Worm (Caenorhabditis elegans) whole organism, L1 larva: Measurements from ENCODE around the gene R160.6.

Source experiments
- C34B4.2 ChIP-seq: sonication (generic microtip); optimal IDR thresholded peaks from 2 replicates; lab custom pipeline; 2017; ENCODE audit warnings: mild to moderate bottlenecking, missing genetic modification characterization, missing compliant biosample characterization
- F16B12.6 ChIP-seq: fragments of 150-350 bp; optimal IDR thresholded peaks from 2 replicates; lab custom pipeline; 2014; ENCODE audit warnings: missing biosample characterization, missing genetic modification characterization
- Y116A8C.19 ChIP-seq: sonication (generic microtip); optimal IDR thresholded peaks from 2 replicates; lab custom pipeline; 2016; ENCODE audit warnings: missing compliant biosample characterization, missing genetic modification characterization, borderline replicate concordance
- alr-1 ChIP-seq: fragments of 200-800 bp; sonication (Bioruptor generic); optimal IDR thresholded peaks from 2 replicates; lab custom pipeline; 2018; ENCODE audit warnings: borderline replicate concordance, mild to moderate bottlenecking, missing genetic modification characterization, missing compliant biosample characterization
- aly-2 ChIP-seq: fragments of 150-350 bp; optimal IDR thresholded peaks from 2 replicates; lab custom pipeline; 2014; ENCODE audit warnings: missing biosample characterization, missing genetic modification characterization
- blmp-1 ChIP-seq: fragments of 150-350 bp; optimal IDR thresholded peaks from 2 replicates; lab custom pipeline; 2014; ENCODE audit warnings: missing biosample characterization, missing genetic modification characterization
- ceh-63 ChIP-seq: fragments of 200-800 bp; sonication (Bioruptor generic); optimal IDR thresholded peaks from 2 replicates; lab custom pipeline; 2018; ENCODE audit warnings: mild to moderate bottlenecking, missing genetic modification characterization, missing compliant biosample characterization
- ceh-8 ChIP-seq: fragments of 200-800 bp; sonication (Bioruptor generic); optimal IDR thresholded peaks from 2 replicates; lab custom pipeline; 2018; ENCODE audit warnings: mild to moderate bottlenecking, missing genetic modification characterization, moderate library complexity, missing compliant biosample characterization
- ceh-82 ChIP-seq, 3 experiments: fragments of 150-350 bp in 1 of 3; sonication (generic microtip) in 2 of 3; optimal IDR thresholded peaks; 2 replicates each; lab custom pipeline; 2014 to 2017; ENCODE audit warnings: missing biosample characterization in 3 of 3, missing genetic modification characterization in 3 of 3
- ceh-88 ChIP-seq: fragments of 200-800 bp; sonication (Bioruptor generic); IDR thresholded peaks from 2 replicates; pipeline ENCODE4 v1.3.6; 2022; ENCODE audit warnings: missing genetic modification characterization, missing compliant biosample characterization
- ces-1 ChIP-seq: fragments of 150-350 bp; optimal IDR thresholded peaks from 2 replicates; lab custom pipeline; 2014; ENCODE audit warnings: missing biosample characterization, missing genetic modification reagents, missing genetic modification characterization
- efl-3 ChIP-seq: fragments of 200-800 bp; sonication (Bioruptor generic); optimal IDR thresholded peaks from 2 replicates; lab custom pipeline; 2018; ENCODE audit warnings: mild to moderate bottlenecking, missing genetic modification characterization, missing compliant biosample characterization
- egl-13 ChIP-seq: sonication (generic microtip); optimal IDR thresholded peaks from 2 replicates; lab custom pipeline; 2016; ENCODE audit warnings: missing genotype, missing genetic modification reagents, missing genetic modification characterization, missing compliant biosample characterization
- fos-1 ChIP-seq: fragments of 150-350 bp; optimal IDR thresholded peaks from 2 replicates; lab custom pipeline; 2014; ENCODE audit warnings: missing biosample characterization, missing genetic modification characterization
- grh-1 ChIP-seq: fragments of 200-800 bp; sonication (Bioruptor generic); IDR thresholded peaks from 2 replicates; pipeline ENCODE4 v1.3.6; 2022; ENCODE audit warnings: missing genetic modification reagents, missing genetic modification characterization, missing compliant biosample characterization
- hlh-17 ChIP-seq: fragments of 200-800 bp; sonication (Bioruptor generic); optimal IDR thresholded peaks from 2 replicates; lab custom pipeline; 2018; ENCODE audit warnings: missing genetic modification characterization, mild to moderate bottlenecking, missing compliant biosample characterization, moderate library complexity, borderline replicate concordance
- hpl-2 ChIP-seq: fragments of 150-350 bp; optimal IDR thresholded peaks from 2 replicates; lab custom pipeline; 2014; ENCODE audit warnings: missing biosample characterization, missing genetic modification reagents, missing genetic modification characterization
- irx-1 ChIP-seq: sonication (generic microtip); optimal IDR thresholded peaks from 2 replicates; lab custom pipeline; 2016; ENCODE audit warnings: missing genetic modification characterization, missing compliant biosample characterization
- isw-1 ChIP-seq: fragments of 200-800 bp; sonication (Bioruptor generic); IDR thresholded peaks from 2 replicates; pipeline ENCODE4 v1.3.6; 2022; ENCODE audit warnings: missing genetic modification characterization, missing compliant biosample characterization
- jun-1 ChIP-seq: fragments of 150-350 bp; optimal IDR thresholded peaks from 2 replicates; lab custom pipeline; 2014; ENCODE audit warnings: missing biosample characterization, missing genetic modification reagents, missing genetic modification characterization
- lin-14 ChIP-seq: fragments of 200-800 bp; sonication (Bioruptor generic); optimal IDR thresholded peaks from 2 replicates; lab custom pipeline; 2018; ENCODE audit warnings: mild to moderate bottlenecking, missing genetic modification characterization, moderate library complexity, missing compliant biosample characterization
- lin-15B ChIP-seq: fragments of 150-350 bp; sonication (generic microtip); optimal IDR thresholded peaks from 3 replicates; lab custom pipeline; 2014; ENCODE audit warnings: missing biosample characterization, missing genetic modification characterization
- lin-39 ChIP-seq: fragments of 150-350 bp; optimal IDR thresholded peaks from 2 replicates; lab custom pipeline; 2014; ENCODE audit warnings: missing biosample characterization, missing genetic modification reagents, missing genetic modification characterization
- lir-3 ChIP-seq: sonication (generic microtip); optimal IDR thresholded peaks from 2 replicates; lab custom pipeline; 2016; ENCODE audit warnings: mild to moderate bottlenecking, missing genetic modification characterization, moderate library complexity, missing compliant biosample characterization; ENCODE audit not compliant: poor library complexity
- lsy-2 ChIP-seq, 2 experiments: fragments of 150-350 bp; optimal IDR thresholded peaks; 2 replicates each; lab custom pipeline; 2014; ENCODE audit warnings: missing biosample characterization in 2 of 2, missing genetic modification characterization in 2 of 2
- mab-9 ChIP-seq: fragments of 200-800 bp; sonication (Bioruptor generic); IDR thresholded peaks from 2 replicates; pipeline ENCODE4 v1.3.6; 2022; ENCODE audit warnings: missing genetic modification reagents, missing genetic modification characterization, missing compliant biosample characterization
- mef-2 ChIP-seq: fragments of 150-350 bp; optimal IDR thresholded peaks from 2 replicates; lab custom pipeline; 2014; ENCODE audit warnings: missing biosample characterization, missing genetic modification characterization
- mep-1 ChIP-seq: fragments of 150-350 bp; optimal IDR thresholded peaks from 2 replicates; lab custom pipeline; 2014; ENCODE audit warnings: missing biosample characterization, missing genetic modification characterization
- nhr-19 ChIP-seq: fragments of 200-800 bp; sonication (Bioruptor generic); conservative IDR thresholded peaks from 2 replicates; pipeline ENCODE4 v1.3.6; 2022; ENCODE audit warnings: missing genetic modification characterization, missing compliant biosample characterization
- nhr-20 ChIP-seq: sonication (generic microtip); optimal IDR thresholded peaks from 2 replicates; lab custom pipeline; 2016; ENCODE audit warnings: mild to moderate bottlenecking, missing genetic modification characterization, missing compliant biosample characterization
- nhr-237 ChIP-seq: fragments of 150-350 bp; optimal IDR thresholded peaks from 2 replicates; lab custom pipeline; 2014; ENCODE audit warnings: missing biosample characterization, missing genetic modification characterization
- nhr-47 ChIP-seq: sonication (generic microtip); optimal IDR thresholded peaks from 2 replicates; lab custom pipeline; 2016; ENCODE audit warnings: mild to moderate bottlenecking, missing genetic modification characterization, moderate library complexity, missing compliant biosample characterization
- nhr-77 ChIP-seq: fragments of 150-350 bp; optimal IDR thresholded peaks from 2 replicates; lab custom pipeline; 2014; ENCODE audit warnings: missing biosample characterization, missing genetic modification characterization
- nhr-84 ChIP-seq: sonication (generic microtip); optimal IDR thresholded peaks from 2 replicates; lab custom pipeline; 2017; ENCODE audit warnings: missing biosample characterization, missing genetic modification characterization
- nhr-85 ChIP-seq: sonication (generic microtip); peaks from one replicate; lab custom pipeline; 2016; ENCODE audit warnings: missing genetic modification characterization, inconsistent platforms, missing compliant biosample characterization
- nhr-90 ChIP-seq: sonication (generic microtip); optimal IDR thresholded peaks from 2 replicates; lab custom pipeline; 2016; ENCODE audit warnings: mild to moderate bottlenecking, missing genetic modification characterization, missing compliant biosample characterization; ENCODE audit not compliant: poor library complexity
- pqm-1 ChIP-seq: sonication (generic microtip); optimal IDR thresholded peaks from 3 replicates; lab custom pipeline; 2017; ENCODE audit warnings: missing biosample characterization, missing genetic modification characterization
- skn-1 ChIP-seq: fragments of 150-350 bp; optimal IDR thresholded peaks from 2 replicates; lab custom pipeline; 2014; ENCODE audit warnings: missing biosample characterization, missing genetic modification characterization
- snpc-4 ChIP-seq: fragments of 150-350 bp; optimal IDR thresholded peaks from 2 replicates; lab custom pipeline; 2014; ENCODE audit warnings: missing biosample characterization, missing genetic modification characterization
- snu-23 ChIP-seq: sonication (generic microtip); optimal IDR thresholded peaks from 2 replicates; lab custom pipeline; 2016; ENCODE audit warnings: missing genetic modification characterization, missing compliant biosample characterization
- sox-4 ChIP-seq: sonication (generic microtip); optimal IDR thresholded peaks from 2 replicates; lab custom pipeline; 2016; ENCODE audit warnings: missing genetic modification characterization, missing compliant biosample characterization
- swsn-7 ChIP-seq: sonication (generic microtip); optimal IDR thresholded peaks from 2 replicates; lab custom pipeline; 2016; ENCODE audit warnings: missing genetic modification characterization, missing compliant biosample characterization
- tbx-2 ChIP-seq: sonication (generic microtip); optimal IDR thresholded peaks from 2 replicates; lab custom pipeline; 2016; ENCODE audit warnings: missing genetic modification characterization, missing compliant biosample characterization
- unc-130 ChIP-seq: fragments of 150-350 bp; optimal IDR thresholded peaks from 2 replicates; lab custom pipeline; 2017; ENCODE audit warnings: missing biosample characterization, missing genetic modification characterization, inconsistent platforms
- unc-30 ChIP-seq: sonication (generic microtip); optimal IDR thresholded peaks from 2 replicates; lab custom pipeline; 2017; ENCODE audit warnings: missing biosample characterization, missing genetic modification characterization
- unc-86 ChIP-seq: sonication (generic microtip); optimal IDR thresholded peaks from 2 replicates; lab custom pipeline; 2016; ENCODE audit warnings: missing genetic modification characterization, missing compliant biosample characterization
- unc-98 ChIP-seq: fragments of 200-800 bp; sonication (Bioruptor generic); IDR thresholded peaks from 2 replicates; pipeline ENCODE4 v1.3.6; 2022; ENCODE audit warnings: missing genetic modification characterization, missing compliant biosample characterization
- xbp-1 ChIP-seq: sonication (generic microtip); optimal IDR thresholded peaks from 2 replicates; lab custom pipeline; 2016; ENCODE audit warnings: missing genetic modification characterization, missing compliant biosample characterization
- zip-4 ChIP-seq: fragments of 200-800 bp; sonication (Bioruptor generic); optimal IDR thresholded peaks from 2 replicates; lab custom pipeline; 2018; ENCODE audit warnings: mild to moderate bottlenecking, missing genetic modification characterization, moderate library complexity, missing compliant biosample characterization
- ztf-11 ChIP-seq, 2 experiments: sonication (generic microtip); optimal IDR thresholded peaks; 2 replicates each; lab custom pipeline; 2016 to 2017; ENCODE audit warnings: missing genetic modification characterization in 2 of 2, missing biosample characterization in 1 of 2, missing compliant biosample characterization in 1 of 2

The R160.6 gene

DNA sequence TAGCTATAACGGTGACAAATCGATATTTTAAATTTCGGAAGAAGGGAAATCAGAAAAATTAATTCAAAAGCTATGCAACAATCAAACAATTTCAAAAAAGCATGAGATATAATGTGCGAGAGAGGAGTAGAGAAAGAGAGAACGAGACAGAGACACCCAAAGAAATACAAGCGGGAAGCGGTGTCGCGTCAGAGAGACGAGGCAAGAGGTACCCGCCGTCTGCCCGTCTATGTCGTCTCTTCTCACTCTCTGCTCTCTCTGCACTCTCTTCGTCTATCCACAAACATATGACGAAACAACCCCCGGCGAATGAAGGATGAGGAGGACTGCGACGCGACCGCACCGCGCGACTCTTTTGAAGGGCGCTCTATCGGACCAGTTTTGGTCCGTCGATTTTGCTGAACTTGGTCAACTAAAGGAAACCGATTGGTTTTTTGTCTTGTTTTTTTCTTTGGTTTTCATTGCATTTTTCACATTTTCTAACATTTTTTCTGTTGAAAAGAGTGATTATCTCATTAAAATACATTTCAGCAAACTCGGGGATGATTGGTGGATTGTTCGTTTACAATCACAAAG is 15.9 kb upstream of the R160.6 start, which contains the start of gene dpy-23 (continued):
- peak in 1 of 2 experiments; percentile 77 for TF ChIP-seq ztf-11 (tag; optimal IDR thresholded peaks at IDR 0.05; lab: Kevin White, UChicago)
- TF ChIP-seq nhr-84 (tag; lab: Kevin White, UChicago): no peak
- TF ChIP-seq aly-2 (tag; lab: Kevin White, UChicago): peak; percentile 57
- peak; percentile 89 for TF ChIP-seq grh-1
- no peak for TF ChIP-seq ceh-63 (GFP tag; lab: Kevin White, UChicago)
- TF ChIP-seq alr-1: no peak
- TF ChIP-seq nhr-85 (tag; lab: Kevin White, UChicago): peak; percentile 98
- TF ChIP-seq nhr-19 (GFP tag; lab: Robert Waterston, UW): peak; percentile 92
- TF ChIP-seq lin-14 (GFP tag; lab: Kevin White, UChicago): peak; percentile 99
- TF ChIP-seq unc-98 (GFP tag; lab: Robert Waterston, UW): peak; percentile 56
- peak; percentile 92 for TF ChIP-seq nhr-237 (tag; lab: Kevin White, UChicago)
- TF ChIP-seq unc-86: peak; percentile 94
- peak; percentile 40 for TF ChIP-seq snpc-4 (tag; lab: Kevin White, UChicago)
- peak; percentile 66 for TF ChIP-seq irx-1 (tag; lab: Kevin White, UChicago)
- no peak for TF ChIP-seq hlh-17
- peak; percentile 94 for TF ChIP-seq nhr-47 (tag; lab: Kevin White, UChicago)
- peak; percentile 58 for TF ChIP-seq blmp-1 (tag; lab: Kevin White, UChicago)
- peak; percentile 49 for TF ChIP-seq lin-39 (tag; lab: Kevin White, UChicago)
- TF ChIP-seq lir-3 (tag; lab: Kevin White, UChicago): peak; percentile 84
- TF ChIP-seq skn-1 (tag; lab: Kevin White, UChicago): peak; percentile 92
- peak; percentile 83 for TF ChIP-seq isw-1 (GFP tag; lab: Robert Waterston, UW)
- peak; percentile 91 for TF ChIP-seq fos-1 (tag; lab: Kevin White, UChicago)
- peak; percentile 88 for TF ChIP-seq ceh-8 (GFP tag; lab: Kevin White, UChicago)
- peak; percentile 66 for TF ChIP-seq hpl-2 (GFP tag; lab: Kevin White, UChicago)
- TF ChIP-seq unc-30: no peak
- peak; percentile 74 for TF ChIP-seq sox-4 (tag; lab: Kevin White, UChicago)
- peak; percentile 96 for TF ChIP-seq nhr-77 (tag; lab: Kevin White, UChicago)
- TF ChIP-seq xbp-1 (tag; lab: Kevin White, UChicago): peak; percentile 94
- peak; percentile 81 to 93 for TF ChIP-seq lsy-2 (tag; optimal IDR thresholded peaks at IDR 0.05; lab: Kevin White, UChicago)
- peak; percentile 38 for TF ChIP-seq lin-15B (tag; lab: Kevin White, UChicago)
- peak; percentile 66 for TF ChIP-seq ces-1 (GFP tag; lab: Kevin White, UChicago)
- peak; percentile 94 for TF ChIP-seq jun-1 (tag; lab: Kevin White, UChicago)
- no peak for TF ChIP-seq pqm-1 (tag; lab: Kevin White, UChicago)

DNA sequence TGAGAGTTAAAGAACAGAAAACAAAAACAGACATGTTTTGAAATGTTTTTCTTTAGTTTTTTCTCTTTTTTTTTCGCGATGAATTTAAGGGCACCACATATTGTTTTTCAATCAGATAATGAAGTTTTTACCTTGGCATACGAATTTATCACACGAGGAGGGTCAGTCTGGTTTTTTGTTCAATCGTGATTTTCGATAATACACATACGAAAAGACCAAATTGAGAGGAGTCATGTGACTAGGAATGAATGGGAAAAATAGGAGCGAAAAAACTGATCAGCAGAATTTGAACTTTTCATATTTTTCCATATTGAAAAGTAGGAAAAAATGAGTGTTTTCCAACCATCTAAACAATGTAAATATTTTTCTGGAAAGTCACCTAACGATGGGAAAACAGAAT is 13.5 kb upstream of the R160.6 start:
- TF ChIP-seq zip-4 (GFP tag; lab: Kevin White, UChicago): no peak
- peak; percentile 4 for TF ChIP-seq blmp-1 (tag; lab: Kevin White, UChicago)
- TF ChIP-seq ces-1 (GFP tag; lab: Kevin White, UChicago): no peak
- peak; percentile 61 for TF ChIP-seq nhr-20 (tag; lab: Kevin White, UChicago)
- no peak for TF ChIP-seq ceh-82 (tag; optimal IDR thresholded peaks at IDR 0.05; lab: Kevin White, UChicago)
- TF ChIP-seq efl-3 (GFP tag; lab: Kevin White, UChicago): no peak
- no peak for TF ChIP-seq unc-98 (GFP tag; lab: Robert Waterston, UW)
- no peak for TF ChIP-seq hlh-17
- TF ChIP-seq Y116A8C.19 (tag; lab: Kevin White, UChicago): no peak
- TF ChIP-seq egl-13 (tag; lab: Kevin White, UChicago): no peak
- TF ChIP-seq ceh-88 (GFP tag; lab: Robert Waterston, UW): no peak
- no peak for TF ChIP-seq ceh-63 (GFP tag; lab: Kevin White, UChicago)
- TF ChIP-seq tbx-2 (tag; lab: Kevin White, UChicago): no peak
- no peak for TF ChIP-seq mef-2 (tag; lab: Kevin White, UChicago)
- TF ChIP-seq ceh-8 (GFP tag; lab: Kevin White, UChicago): no peak
- no peak for TF ChIP-seq lsy-2 (tag; optimal IDR thresholded peaks at IDR 0.05; lab: Kevin White, UChicago)
- no peak for TF ChIP-seq nhr-90 (tag; lab: Kevin White, UChicago)
- peak; percentile 8 for TF ChIP-seq unc-130 (tag; lab: Kevin White, UChicago)
- TF ChIP-seq nhr-237 (tag; lab: Kevin White, UChicago): no peak
- peak; percentile 54 for TF ChIP-seq snu-23 (GFP tag; lab: Kevin White, UChicago)
- no peak; the same call in 1 of the 2 replicates for TF ChIP-seq grh-1
- no peak for TF ChIP-seq C34B4.2 (tag; lab: Kevin White, UChicago)
- no peak for TF ChIP-seq F16B12.6 (tag; lab: Kevin White, UChicago)
- TF ChIP-seq irx-1 (tag; lab: Kevin White, UChicago): no peak
- no peak for TF ChIP-seq swsn-7 (tag; lab: Kevin White, UChicago)
- peak; percentile 21 for TF ChIP-seq mep-1 (tag; lab: Kevin White, UChicago)
- TF ChIP-seq mab-9 (GFP tag; lab: Robert Waterston, UW): no peak
